Fruit fly (Drosophila melanogaster) whole organism, embryonic: ENCODE measurements around the gene CG5934.

Experiments used
- CG14014 ChIP-seq: fragments of 200-800 bp; sonication (Bioruptor generic); IDR thresholded peaks from 2 replicates; pipeline ENCODE4 v1.3.6; 2022; ENCODE audit warnings: missing biosample characterization, missing genetic modification characterization
- CG8478 ChIP-seq: fragments of >200 bp; optimal IDR thresholded peaks from 2 replicates; lab custom pipeline; 2018
- CG9932 ChIP-seq: fragments of 200-800 bp; sonication (Bioruptor generic); IDR thresholded peaks from 2 replicates; pipeline ENCODE4 v1.3.6; 2022; ENCODE audit warnings: missing biosample characterization, missing genetic modification characterization
- HmgZ ChIP-seq: fragments of 200-800 bp; sonication (Bioruptor generic); optimal IDR thresholded peaks from 2 replicates; lab custom pipeline; 2018; ENCODE audit warnings: missing biosample characterization, mild to moderate bottlenecking, missing genetic modification characterization
- MTF-1 ChIP-seq: fragments of 200-800 bp; sonication (Bioruptor generic); optimal IDR thresholded peaks from 2 replicates; lab custom pipeline; 2018; ENCODE audit warnings: missing biosample characterization, mild to moderate bottlenecking, missing genetic modification characterization, borderline replicate concordance
- PHDP ChIP-seq: fragments of 200-800 bp; sonication (Bioruptor generic); optimal IDR thresholded peaks from 3 replicates; lab custom pipeline; 2018; ENCODE audit warnings: missing biosample characterization, mild to moderate bottlenecking, missing genetic modification characterization, moderate library complexity
- ftz-f1 ChIP-seq: fragments of 200-800 bp; sonication (Bioruptor generic); optimal IDR thresholded peaks from 2 replicates; lab custom pipeline; 2016; ENCODE audit warnings: missing biosample characterization, missing genetic modification characterization

- TF ChIP-seq HmgZ (tag; lab: Kevin White, UChicago) = no peak
- TF ChIP-seq ftz-f1 (GFP tag; lab: Kevin White, UChicago) = no peak
- TF ChIP-seq MTF-1 (GFP tag; lab: Kevin White, UChicago) = no peak
- no peak for TF ChIP-seq PHDP (tag; lab: Kevin White, UChicago)
- peak; percentile 36 for TF ChIP-seq CG8478 (lab: Kevin White, UChicago)
- TF ChIP-seq CG14014 (GFP tag; lab: Robert Waterston, UW) = no peak
- TF ChIP-seq CG9932 (GFP tag; lab: Robert Waterston, UW) = no peak
These were observed 19.6 kb downstream of the CG5934 start for dm6 chr3R:27293065-27293464.
